Worm (Caenorhabditis elegans): Measurements from ENCODE around the gene zipt-2.3.

DNA sequence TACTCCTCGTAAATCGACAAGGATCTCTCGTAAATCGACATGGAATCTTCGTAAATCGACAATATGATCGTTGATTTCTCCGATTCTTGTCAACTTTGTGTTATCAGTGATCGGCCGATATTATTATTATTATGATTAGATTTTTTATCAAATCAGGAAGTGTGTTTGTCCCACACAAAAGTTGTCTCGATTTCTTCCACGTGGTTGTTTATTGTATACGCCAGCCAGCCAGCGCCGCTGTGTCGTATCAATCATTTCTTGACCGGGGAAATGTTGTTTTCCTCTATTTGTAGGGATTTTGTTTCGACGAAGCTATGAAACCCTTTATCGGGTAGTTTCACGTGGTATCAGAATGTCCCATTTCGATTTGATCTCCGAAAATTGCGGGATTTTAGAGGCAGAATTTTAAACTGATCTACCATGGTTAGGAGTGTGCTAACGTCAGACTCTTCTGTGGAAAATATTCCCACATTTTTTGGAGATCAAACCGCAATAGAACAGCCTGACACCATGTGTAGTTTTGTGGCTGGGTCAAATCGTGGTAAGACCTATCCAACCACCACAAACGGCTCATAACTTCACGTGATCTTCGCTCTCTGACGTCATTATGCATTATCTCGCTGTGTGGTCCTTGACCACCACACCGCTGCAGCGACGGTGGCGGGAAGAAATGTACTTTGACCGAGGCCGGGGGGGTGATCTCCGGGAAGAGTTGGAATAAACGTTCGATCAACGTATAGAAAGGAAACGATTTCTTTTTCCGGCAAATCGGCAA is 22.3 kb upstream of the zipt-2.3 start:
- TF ChIP-seq ztf-4 (tag; optimal IDR thresholded peaks at IDR 0.05) (no peak), pha-4 (tag; optimal IDR thresholded peaks at IDR 0.05) (peak; percentile 39), nfya-1 (tag; optimal IDR thresholded peaks at IDR 0.05; ENCODE audit: insufficient read depth) (no peak), unc-39 (tag; optimal IDR thresholded peaks at IDR 0.05) (no peak)
